Fruit fly (Drosophila melanogaster) whole organism, wandering third instar larva: ENCODE measurements around the gene CG33483.

ENCODE experiments used
- CG32264 ChIP-seq: fragments of 200-800 bp; sonication (Bioruptor generic); optimal IDR thresholded peaks from 2 replicates; lab custom pipeline; 2016; ENCODE audit warnings: missing biosample characterization, missing genetic modification characterization
- CG9705 ChIP-seq: fragments of 200-800 bp; sonication (Bioruptor generic); optimal IDR thresholded peaks from 2 replicates; lab custom pipeline; 2018; ENCODE audit warnings: missing biosample characterization, mild to moderate bottlenecking, missing genetic modification characterization
- CrebA ChIP-seq: fragments of 200-800 bp; sonication (Bioruptor generic); optimal IDR thresholded peaks from 2 replicates; lab custom pipeline; 2016; ENCODE audit warnings: missing biosample characterization, mild to moderate bottlenecking, missing genetic modification characterization, borderline replicate concordance
- Dif ChIP-seq: fragments of 200-275, 200-300 bp; sonication (Bioruptor generic); optimal IDR thresholded peaks from 2 replicates; lab custom pipeline; 2018; ENCODE audit warnings: missing biosample characterization, missing genetic modification characterization; ENCODE audit not compliant: partially characterized antibody
- Hnf4 ChIP-seq: fragments of 200-800 bp; sonication (Bioruptor generic); optimal IDR thresholded peaks from 2 replicates; lab custom pipeline; 2016; ENCODE audit warnings: missing biosample characterization, mild to moderate bottlenecking, missing genetic modification characterization
- Hr78 ChIP-seq: fragments of >200 bp; optimal IDR thresholded peaks from 2 replicates; lab custom pipeline; 2017; ENCODE audit warnings: missing biosample characterization, missing genetic modification characterization
- Hr83 ChIP-seq: fragments of 200-300 bp; sonication (Bioruptor generic); optimal IDR thresholded peaks from 2 replicates; lab custom pipeline; 2016; ENCODE audit warnings: missing biosample characterization, mild to moderate bottlenecking, missing genetic modification characterization, moderate library complexity; ENCODE audit not compliant: poor library complexity, severe bottlenecking
- Jra ChIP-seq: sonication (Bioruptor generic); optimal IDR thresholded peaks from 2 replicates; lab custom pipeline; 2016; ENCODE audit warnings: missing biosample characterization, missing genetic modification characterization
- Mio ChIP-seq: sonication (Bioruptor generic); optimal IDR thresholded peaks from 2 replicates; lab custom pipeline; 2016; ENCODE audit warnings: missing biosample characterization, missing genetic modification characterization
- N ChIP-seq: fragments of >200 bp; optimal IDR thresholded peaks from 2 replicates; lab custom pipeline; 2018; ENCODE audit warnings: missing biosample characterization, missing external identifiers, missing genetic modification characterization
- Rel ChIP-seq, 2 experiments: fragments of 200-800 bp; sonication (Bioruptor generic) in 1 of 2; optimal IDR thresholded peaks; 2 replicates in 1 of 2; 3 replicates in 1 of 2; lab custom pipeline; 2016 to 2019; ENCODE audit warnings: mild to moderate bottlenecking in 2 of 2, missing biosample characterization in 2 of 2, missing genetic modification characterization in 2 of 2, moderate library complexity in 1 of 2
- Sp1 ChIP-seq: fragments of 200-800 bp; sonication (Bioruptor generic); optimal IDR thresholded peaks from 3 replicates; lab custom pipeline; 2019; ENCODE audit warnings: missing biosample characterization, mild to moderate bottlenecking, missing genetic modification characterization, moderate library complexity
- Vsx2 ChIP-seq: fragments of 200-300, 225-300 bp; sonication (Bioruptor generic); optimal IDR thresholded peaks from 2 replicates; lab custom pipeline; 2018; ENCODE audit warnings: missing biosample characterization, missing genetic modification characterization; ENCODE audit not compliant: partially characterized antibody
- br ChIP-seq: fragments of 200-800 bp; sonication (Bioruptor generic); optimal IDR thresholded peaks from 2 replicates; lab custom pipeline; 2016; ENCODE audit warnings: missing biosample characterization, missing genetic modification characterization
- brk ChIP-seq: fragments of 200-800 bp; sonication (Bioruptor generic); optimal IDR thresholded peaks from 2 replicates; lab custom pipeline; 2016; ENCODE audit warnings: missing biosample characterization, mild to moderate bottlenecking, missing genetic modification characterization
- dl ChIP-seq, 2 experiments: fragments of 175-275, 200-275 bp in 1 of 2; fragments of 200-275 bp in 1 of 2; sonication (Bioruptor generic); optimal IDR thresholded peaks; lab custom pipeline; 2018; ENCODE audit warnings: mild to moderate bottlenecking in 2 of 2, missing biosample characterization in 2 of 2, missing genetic modification characterization in 2 of 2, moderate library complexity in 2 of 2; ENCODE audit not compliant: partially characterized antibody in 2 of 2, insufficient read depth in 1 of 2
- dsf ChIP-seq: sonication (Bioruptor generic); optimal IDR thresholded peaks from 2 replicates; lab custom pipeline; 2016; ENCODE audit warnings: missing biosample characterization, missing genetic modification characterization, borderline replicate concordance
- ey ChIP-seq: fragments of 200-800 bp; sonication (Bioruptor generic); optimal IDR thresholded peaks from 2 replicates; lab custom pipeline; 2016; ENCODE audit warnings: missing biosample characterization, missing genetic modification characterization
- fru ChIP-seq: fragments of 200-800 bp; sonication (Bioruptor generic); optimal IDR thresholded peaks from 3 replicates; lab custom pipeline; 2016; ENCODE audit warnings: missing biosample characterization, mild to moderate bottlenecking, missing genetic modification characterization
- h ChIP-seq: fragments of 200-800 bp; sonication (Bioruptor generic); optimal IDR thresholded peaks from 3 replicates; lab custom pipeline; 2016; ENCODE audit warnings: missing biosample characterization, mild to moderate bottlenecking, missing genetic modification characterization
- jim ChIP-seq: fragments of 175-275, 200-325 bp; sonication (Bioruptor generic); optimal IDR thresholded peaks from 2 replicates; lab custom pipeline; 2016; ENCODE audit warnings: missing biosample characterization, mild to moderate bottlenecking, missing genetic modification characterization
- lola ChIP-seq: fragments of >200 bp; optimal IDR thresholded peaks from 2 replicates; lab custom pipeline; 2017; ENCODE audit warnings: missing biosample characterization, missing genetic modification characterization
- pan ChIP-seq: fragments of >200 bp; optimal IDR thresholded peaks from 2 replicates; lab custom pipeline; 2017
- rgr ChIP-seq: fragments of 200-800 bp; sonication (Bioruptor generic); optimal IDR thresholded peaks from 3 replicates; lab custom pipeline; 2016; ENCODE audit warnings: missing biosample characterization, mild to moderate bottlenecking, missing genetic modification characterization
- sv ChIP-seq: fragments of 200-800 bp; sonication (Bioruptor generic); optimal IDR thresholded peaks from 3 replicates; lab custom pipeline; 2016; ENCODE audit warnings: missing biosample characterization, missing genetic modification characterization
- usp ChIP-seq: fragments of >200 bp; optimal IDR thresholded peaks from 2 replicates; lab custom pipeline; 2017; ENCODE audit warnings: missing biosample characterization, missing genetic modification characterization
- woc ChIP-seq: sonication (Bioruptor generic); optimal IDR thresholded peaks from 2 replicates; lab custom pipeline; 2016; ENCODE audit warnings: missing biosample characterization, mild to moderate bottlenecking, missing genetic modification characterization

CG33483 gene

DNA sequence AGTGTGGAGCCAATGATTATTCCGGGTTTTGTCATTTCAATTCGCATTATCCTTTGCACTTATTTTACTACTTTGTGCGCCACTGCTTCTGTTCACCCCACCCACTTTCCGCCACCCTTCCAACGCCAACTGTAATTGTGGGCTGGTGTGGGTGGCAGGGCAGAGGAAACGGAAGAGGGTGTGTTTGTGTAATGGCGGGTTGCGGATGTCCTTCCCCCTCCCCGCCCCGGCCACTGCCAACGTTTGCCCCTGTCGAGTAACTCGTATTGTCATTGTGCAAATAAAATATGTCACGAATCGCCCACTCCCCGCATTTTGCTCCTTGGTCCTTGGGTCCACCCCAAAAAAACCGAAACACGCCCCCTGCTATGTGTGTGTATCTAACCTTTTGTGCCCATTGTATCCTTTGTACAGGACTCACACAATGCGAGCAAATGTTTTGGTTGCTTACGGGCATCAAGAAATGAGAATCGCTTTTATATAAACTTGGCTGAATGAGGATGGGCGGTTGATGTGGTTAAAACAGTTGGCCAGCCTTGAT is 32.0 kb upstream of the CG33483 start:
- no peak for TF ChIP-seq h (GFP tag; lab: Kevin White, UChicago)
- TF ChIP-seq dsf (GFP tag; lab: Kevin White, UChicago), result no peak

dm6 chr3R:30932092-30932491 is 30.1 kb upstream of the CG33483 start:
- TF ChIP-seq sv (GFP tag; lab: Kevin White, UChicago) (no peak), Hr83 (peak; percentile 19)

DNA sequence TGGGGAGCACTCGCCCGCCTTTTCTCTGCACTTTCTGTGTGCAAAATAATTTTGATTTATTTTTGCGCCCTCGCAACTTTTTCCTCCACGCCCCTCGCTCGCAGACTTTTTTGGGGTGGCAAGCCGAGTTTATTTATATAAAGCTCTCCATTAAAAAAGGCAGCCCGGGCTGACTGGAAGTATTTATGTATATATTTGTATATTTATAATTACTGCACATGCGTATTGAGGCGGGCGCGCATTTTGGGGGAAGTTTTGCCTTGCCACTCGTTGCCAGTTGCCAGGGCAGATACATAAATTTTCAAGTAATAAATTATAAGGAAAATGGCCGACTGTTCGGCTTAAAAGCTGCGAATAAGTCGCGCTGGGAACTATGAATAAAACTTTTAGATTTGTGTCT is 26.7 kb upstream of the CG33483 start:
- no peak for TF ChIP-seq Vsx2 (GFP tag; lab: Kevin White, UChicago)
- no peak for TF ChIP-seq Hnf4 (GFP tag; lab: Kevin White, UChicago)
- no peak for TF ChIP-seq br (GFP tag; lab: Kevin White, UChicago)
- TF ChIP-seq usp (GFP tag; lab: Kevin White, UChicago), result no peak
- no peak for TF ChIP-seq Hr78 (GFP tag; lab: Kevin White, UChicago)
- no peak for TF ChIP-seq lola
- TF ChIP-seq brk (GFP tag; lab: Kevin White, UChicago), result no peak
- no peak for TF ChIP-seq CG9705 (GFP tag; lab: Kevin White, UChicago)
- TF ChIP-seq dsf (GFP tag; lab: Kevin White, UChicago), result no peak
- no peak for TF ChIP-seq woc (GFP tag; lab: Kevin White, UChicago)
- TF ChIP-seq CrebA (GFP tag; lab: Kevin White, UChicago), result no peak
- no peak for TF ChIP-seq rgr (GFP tag; lab: Kevin White, UChicago)
- no peak for TF ChIP-seq Hr83
- TF ChIP-seq h (GFP tag; lab: Kevin White, UChicago), result no peak
- no peak for TF ChIP-seq Sp1 (GFP tag; lab: Kevin White, UChicago)
- TF ChIP-seq pan (lab: Kevin White, UChicago), result no peak
- TF ChIP-seq jim (GFP tag; lab: Kevin White, UChicago), result no peak

- TF ChIP-seq Rel (GFP tag; optimal IDR thresholded peaks at IDR 0.05; lab: Kevin White, UChicago), result no peak
- peak; percentile 14 for TF ChIP-seq Rel (tag; optimal IDR thresholded peaks at IDR 0.05; lab: Kevin White, UChicago)
- TF ChIP-seq CG32264 (GFP tag; lab: Kevin White, UChicago), result no peak
Measured at dm6 chr3R:30926033-30926432, 24.1 kb upstream of the CG33483 start.

dm6 chr3R:30925436-30925835 is 23.5 kb upstream of the CG33483 start:
- TF ChIP-seq pan (lab: Kevin White, UChicago) (no peak), Hr78 (GFP tag; lab: Kevin White, UChicago) (no peak), Hr83 (no peak), Jra (GFP tag; lab: Kevin White, UChicago) (no peak), brk (GFP tag; lab: Kevin White, UChicago) (no peak), Vsx2 (GFP tag; lab: Kevin White, UChicago) (no peak), fru (GFP tag; lab: Kevin White, UChicago) (no peak), N (GFP tag; lab: Kevin White, UChicago) (no peak), Rel (GFP tag; optimal IDR thresholded peaks at IDR 0.05; lab: Kevin White, UChicago) (no peak), Rel (tag; optimal IDR thresholded peaks at IDR 0.05; lab: Kevin White, UChicago) (no peak), sv (GFP tag; lab: Kevin White, UChicago) (no peak), Mio (no peak)
- TF ChIP-seq, all 38 proteins: peak for 0

DNA sequence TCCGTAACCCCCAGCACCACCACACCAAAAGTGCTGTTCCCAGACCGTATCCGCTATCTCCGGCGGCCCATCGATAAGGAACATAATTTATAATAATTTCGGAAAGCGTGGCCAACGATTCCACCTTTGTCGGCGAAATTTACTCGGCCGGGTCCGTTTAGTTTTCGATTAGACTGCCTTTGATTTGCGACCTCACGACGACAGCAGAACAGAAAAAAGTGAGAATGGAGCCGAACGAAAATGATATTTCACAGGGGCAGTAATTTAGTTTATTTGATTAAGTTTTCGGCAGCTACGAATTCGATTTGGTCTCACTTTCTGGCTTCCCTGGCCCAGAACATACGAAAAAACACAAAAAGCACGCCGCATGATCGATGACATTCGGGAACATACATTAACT is 21.6 kb upstream of the CG33483 start:
- TF ChIP-seq Vsx2 (GFP tag; lab: Kevin White, UChicago) (no peak), fru (GFP tag; lab: Kevin White, UChicago) (no peak), CG9705 (GFP tag; lab: Kevin White, UChicago) (no peak), pan (lab: Kevin White, UChicago) (no peak), Mio (no peak), dl (GFP tag; optimal IDR thresholded peaks at IDR 0.05; lab: Kevin White, UChicago; ENCODE audit: insufficient read depth in 1 of 2, partially characterized antibody in 2 of 2) (no peak), Dif (GFP tag; lab: Kevin White, UChicago) (no peak), rgr (GFP tag; lab: Kevin White, UChicago) (no peak), ey (GFP tag; lab: Kevin White, UChicago) (no peak), CrebA (GFP tag; lab: Kevin White, UChicago) (no peak), jim (GFP tag; lab: Kevin White, UChicago) (no peak)
